Fruit fly (Drosophila melanogaster) ovary, adult (tissue): ENCODE measurements around the gene CG4281.
A peak's percentile ranks its signal among the peaks of the same experiment; 100 is the strongest.

ENCODE experiments used
- CG17801 ChIP-seq: fragments of 200-800 bp; optimal IDR thresholded peaks from 2 replicates; lab custom pipeline; 2019; ENCODE audit warnings: missing biosample characterization, mild to moderate bottlenecking, missing genetic modification characterization, moderate library complexity; ENCODE audit not compliant: partially characterized antibody

CG4281 gene

DNA sequence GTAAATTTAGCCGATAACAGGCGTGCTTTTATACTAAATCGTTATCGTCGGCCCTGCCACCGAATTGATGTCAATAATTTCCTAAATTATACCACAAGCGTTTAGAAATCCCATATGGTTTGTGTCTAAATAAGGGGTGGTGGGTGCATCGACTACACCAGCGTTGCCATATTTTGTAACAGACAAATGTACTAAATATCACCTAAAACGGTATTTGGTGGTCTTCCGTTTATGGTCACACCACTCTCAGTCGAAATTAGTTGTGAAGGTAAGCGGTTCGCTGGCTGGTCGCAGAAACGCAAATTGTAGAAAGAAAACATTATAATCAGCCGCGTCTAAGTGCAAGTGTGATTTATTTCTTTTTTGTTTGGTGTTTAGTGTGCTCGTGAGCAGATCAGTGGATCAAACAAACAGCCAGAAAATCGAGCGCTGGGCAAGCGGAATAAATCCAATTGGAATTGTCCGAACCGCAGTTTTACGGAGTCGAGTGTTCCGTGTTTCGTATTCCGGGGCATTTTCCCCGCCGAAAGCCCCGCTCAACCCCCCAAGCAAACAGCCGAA, 15.5 kb upstream of the CG4281 start, which contains the start of the genes CG16903 and Unc-76:
CG16903 (minus strand) TSS at position 39 of the 561 bp plus-strand sequence.
Unc-76 (plus strand) TSS at position 244 of the 561 bp plus-strand sequence.
- TF ChIP-seq CG17801 (GFP tag; lab: Kevin White, UChicago), result peak; percentile 88

DNA sequence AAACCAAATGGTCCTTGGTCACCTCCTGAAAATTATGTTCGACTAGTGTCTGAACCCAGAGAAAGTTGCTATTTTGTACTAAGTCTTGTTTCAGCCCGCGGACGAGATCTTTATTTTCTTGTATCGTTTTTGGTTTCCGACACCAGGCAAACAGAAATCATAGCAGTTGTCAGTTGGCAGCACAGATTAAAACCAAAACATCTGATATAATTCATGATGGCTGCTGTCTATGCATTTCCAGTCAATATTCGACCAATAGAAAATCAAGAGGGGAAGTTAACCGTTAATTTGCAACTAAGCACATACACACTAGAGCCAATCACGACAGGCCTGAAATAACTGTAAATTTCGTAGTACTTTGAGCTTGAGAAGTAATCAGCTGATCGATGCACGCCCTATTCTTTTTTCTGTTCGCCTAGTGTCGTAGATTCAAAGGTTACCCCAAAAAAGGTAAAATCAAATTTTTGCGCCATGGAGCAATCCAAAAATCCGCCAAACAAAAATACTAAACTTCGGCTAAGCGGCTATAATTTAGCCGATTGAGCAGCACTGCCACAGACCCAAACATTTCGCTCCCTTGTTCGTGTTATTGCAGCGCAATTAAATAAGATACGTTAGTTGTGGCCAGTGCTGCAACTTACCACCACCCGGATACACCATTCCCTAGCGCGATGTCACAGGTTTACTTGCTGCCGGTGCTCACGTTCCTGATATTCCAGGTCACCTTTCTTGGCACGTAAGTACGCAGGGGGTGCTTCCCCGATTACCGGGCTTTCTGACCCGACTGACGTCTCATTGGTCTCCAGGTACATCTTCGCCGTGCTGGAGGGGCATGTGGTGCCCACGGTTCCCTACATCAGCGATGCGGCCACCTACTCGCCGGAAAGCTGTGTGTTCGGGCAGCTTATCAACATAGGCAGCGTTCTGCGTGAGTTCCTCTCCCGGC, 11.7 kb upstream of the CG4281 start, which contains the start of gene CG4025:
CG4025 (plus strand) TSS at position 555 of the 946 bp plus-strand sequence.
- no peak for TF ChIP-seq CG17801 (GFP tag; lab: Kevin White, UChicago)

DNA sequence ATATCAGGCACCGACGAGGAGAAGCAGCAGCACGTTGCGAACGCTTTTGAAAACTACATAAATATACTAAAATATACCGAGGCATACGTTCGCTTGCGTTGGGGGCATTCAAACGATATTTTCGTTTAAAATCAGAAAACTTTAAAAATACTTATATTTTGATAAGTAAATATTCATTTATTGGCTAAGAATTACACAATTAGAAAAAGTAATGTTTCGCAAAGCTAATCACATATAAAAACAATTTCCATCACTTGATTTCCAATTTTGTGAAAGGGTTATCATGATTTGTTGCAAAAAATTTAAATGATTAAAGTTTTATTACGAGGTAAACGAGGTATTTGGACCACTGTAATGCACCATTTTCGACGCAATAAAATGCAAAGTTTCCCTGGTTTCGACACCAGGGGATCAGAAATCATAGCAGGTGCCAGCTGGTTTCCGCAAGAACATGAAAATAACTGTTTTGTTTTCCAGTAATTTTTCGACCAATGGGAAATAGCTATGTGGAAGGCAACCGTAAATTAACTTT, 11.0 kb upstream of the CG4281 start, which contains the start of gene CG4045:
CG4045 (minus strand) TSS at position 55 of the 532 bp plus-strand sequence.
- TF ChIP-seq CG17801 (GFP tag; lab: Kevin White, UChicago), result peak; percentile 77

DNA sequence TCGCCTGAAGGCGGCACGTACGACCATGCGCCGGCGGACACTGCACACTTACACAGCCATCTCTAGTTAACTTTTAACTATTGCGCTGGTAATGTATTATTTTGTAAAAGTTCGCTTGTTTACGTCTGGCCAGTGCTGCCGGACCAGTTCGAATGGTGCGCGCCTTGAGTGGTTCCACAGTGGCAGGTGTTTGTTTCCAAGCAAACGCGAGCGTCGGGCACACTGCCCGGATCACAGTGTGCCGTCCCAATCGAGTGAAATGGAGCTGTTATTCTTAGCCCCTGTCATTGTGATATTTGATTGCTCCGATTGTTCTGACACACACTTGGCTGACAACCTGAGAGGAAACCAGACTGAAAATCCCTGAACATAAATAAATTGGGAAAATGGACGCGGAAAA, 8.4 kb upstream of the CG4281 start, which contains the start of gene CG4199:
CG4199 (minus strand) TSS at position 159 of the 400 bp plus-strand sequence.
- peak; percentile 55 for TF ChIP-seq CG17801 (GFP tag; lab: Kevin White, UChicago)

DNA sequence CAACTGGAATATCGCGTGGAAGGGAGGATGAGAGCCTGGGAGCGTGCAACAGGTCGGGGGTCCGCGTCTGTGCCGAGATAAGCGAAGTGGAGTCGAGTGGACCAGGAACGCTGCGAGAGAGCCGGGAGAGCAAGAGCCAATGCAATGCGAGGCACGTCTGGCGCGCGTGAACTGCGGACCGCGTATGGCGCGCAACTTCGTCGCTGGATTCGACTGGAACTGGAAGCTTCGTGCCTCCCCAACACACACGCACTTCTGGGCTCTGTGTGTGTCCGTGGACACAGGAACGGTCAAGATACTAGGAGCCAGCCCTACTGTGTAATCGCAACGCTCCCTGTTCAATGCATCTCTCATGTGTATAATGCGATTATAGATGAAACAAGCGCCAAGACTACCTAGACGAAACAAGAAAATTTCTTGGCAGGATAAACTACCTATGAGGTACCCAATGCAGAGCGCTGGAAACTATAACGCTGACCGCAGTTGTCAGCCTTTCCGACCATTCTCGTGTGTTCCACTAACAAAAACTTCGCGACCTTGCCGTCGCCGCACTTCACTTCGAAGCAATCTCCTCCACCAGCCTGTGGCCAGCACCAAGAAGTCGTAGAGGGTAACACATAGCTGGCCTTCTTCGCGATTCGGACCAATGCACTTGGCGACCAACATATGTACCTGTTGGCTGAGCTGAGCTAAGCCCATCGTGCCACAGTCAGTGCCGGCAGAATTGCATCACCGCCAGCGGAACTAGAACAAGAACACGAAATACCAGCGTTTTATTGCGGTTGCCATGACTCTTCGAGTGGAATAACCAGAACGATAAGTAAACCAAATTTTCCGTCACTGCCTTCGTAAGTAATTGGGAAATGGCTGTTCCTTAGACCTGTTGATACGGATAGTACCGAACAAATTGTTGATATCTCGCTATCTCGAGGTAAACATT, 7.2 kb upstream of the CG4281 start, which contains the start of gene Rtca:
Rtca (plus strand) TSS at position 536 of the 940 bp plus-strand sequence.
- no peak for TF ChIP-seq CG17801 (GFP tag; lab: Kevin White, UChicago)

DNA sequence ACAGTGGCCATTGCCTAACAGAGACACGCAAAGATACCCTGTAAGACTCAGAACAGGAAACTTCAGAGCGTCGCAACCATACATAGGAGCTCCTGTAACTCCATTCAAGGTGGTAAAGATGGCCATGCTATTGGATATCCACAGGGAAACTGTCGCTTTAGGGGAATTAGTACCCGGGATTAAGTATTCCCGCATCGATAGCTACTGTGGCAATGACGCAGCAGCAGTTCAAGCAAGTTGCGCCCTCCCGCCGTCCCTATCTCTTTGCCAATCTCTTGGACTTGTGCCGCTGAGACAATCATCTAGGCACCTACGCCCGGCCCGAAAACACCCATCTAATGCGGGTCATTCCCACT, 5.7 kb upstream of the CG4281 start:
- peak; percentile 72 for TF ChIP-seq CG17801 (GFP tag; lab: Kevin White, UChicago)

DNA sequence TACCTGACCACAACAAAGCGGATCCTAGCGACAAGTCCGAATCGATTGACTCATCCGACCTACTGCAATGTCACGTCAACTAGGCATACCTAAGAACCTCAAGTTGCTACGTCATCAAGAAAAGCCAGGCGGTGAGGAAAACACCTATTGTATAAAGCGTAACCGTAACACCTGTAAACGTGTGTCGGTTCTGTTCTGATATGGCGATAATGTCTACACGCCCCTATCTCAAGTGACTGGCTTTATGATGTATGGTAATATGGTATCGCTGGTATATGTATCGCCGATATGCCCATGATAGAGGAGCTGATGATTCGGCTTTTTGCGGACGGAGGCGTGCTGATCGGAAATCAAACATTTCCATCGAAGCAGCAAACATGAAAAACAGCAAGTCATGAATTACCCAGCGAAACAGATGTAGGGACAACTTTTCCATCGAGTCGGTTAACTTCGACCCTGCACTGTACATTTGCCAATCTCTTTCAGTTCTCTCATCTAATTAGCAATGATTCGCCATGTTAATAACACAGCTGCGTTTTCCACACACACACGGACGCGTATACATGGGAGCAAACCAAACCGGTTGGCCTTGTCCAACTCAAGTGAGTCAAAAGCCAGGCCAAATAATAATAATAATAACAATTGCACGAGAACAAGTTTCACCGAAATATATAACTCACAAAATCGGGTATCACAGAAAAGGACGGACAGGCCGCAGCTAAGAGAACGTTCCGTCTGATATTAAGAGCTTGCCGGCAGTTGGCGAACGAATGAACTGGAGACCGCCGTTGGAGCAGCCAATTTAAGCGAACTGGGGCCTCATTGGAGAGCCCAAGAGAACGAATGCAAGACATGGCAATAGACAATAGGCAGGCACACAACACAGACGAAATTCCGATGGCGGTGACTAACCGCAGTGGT, 5.1 kb upstream of the CG4281 start:
- TF ChIP-seq CG17801 (GFP tag; lab: Kevin White, UChicago), result peak; percentile 22

DNA sequence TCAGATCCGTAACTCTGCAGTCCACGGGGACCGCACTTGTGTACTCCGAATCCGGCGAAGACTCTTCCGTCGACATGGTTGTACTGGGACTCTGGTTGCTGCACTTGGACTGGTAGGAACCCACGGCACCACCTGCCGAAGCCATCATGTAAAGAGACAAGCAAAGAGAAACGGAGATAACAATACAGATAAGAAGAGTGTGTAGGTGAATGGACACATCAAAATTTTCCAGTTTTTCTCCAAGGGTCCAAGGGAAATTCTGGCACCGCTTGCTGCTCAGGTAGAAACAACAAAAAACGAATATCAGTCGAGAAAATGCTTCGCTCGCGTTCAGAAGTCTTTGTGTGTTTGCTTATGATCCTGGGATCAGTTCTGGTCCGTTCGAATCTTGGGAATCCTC, 3.4 kb upstream of the CG4281 start, which contains the start of gene CG4194:
CG4194 (plus strand) TSS at position 301 of the 400 bp plus-strand sequence.
- no peak for TF ChIP-seq CG17801 (GFP tag; lab: Kevin White, UChicago)

DNA sequence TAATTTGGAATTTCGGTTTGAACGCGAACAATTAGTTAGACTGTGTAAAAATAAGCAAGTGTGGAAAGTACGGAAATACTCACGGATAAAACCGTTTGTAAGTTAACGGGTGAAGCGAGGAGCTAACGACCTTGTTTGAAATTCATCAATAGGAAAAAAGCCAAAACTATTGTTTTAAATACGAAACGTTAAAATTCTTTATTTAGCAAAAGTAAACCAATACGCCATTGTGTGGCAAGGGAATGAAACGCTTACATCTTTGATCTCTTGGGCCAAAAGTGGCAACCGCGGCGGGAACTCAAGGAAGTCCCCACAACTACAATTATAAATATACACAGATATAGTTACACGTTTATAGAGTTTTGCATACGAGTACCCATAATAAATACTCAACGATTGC, 1.3 kb upstream of the CG4281 start, which contains the start of gene CG14054:
CG14054 (minus strand) TSS at position 101 of the 400 bp plus-strand sequence.
- no peak for TF ChIP-seq CG17801 (GFP tag; lab: Kevin White, UChicago)

DNA sequence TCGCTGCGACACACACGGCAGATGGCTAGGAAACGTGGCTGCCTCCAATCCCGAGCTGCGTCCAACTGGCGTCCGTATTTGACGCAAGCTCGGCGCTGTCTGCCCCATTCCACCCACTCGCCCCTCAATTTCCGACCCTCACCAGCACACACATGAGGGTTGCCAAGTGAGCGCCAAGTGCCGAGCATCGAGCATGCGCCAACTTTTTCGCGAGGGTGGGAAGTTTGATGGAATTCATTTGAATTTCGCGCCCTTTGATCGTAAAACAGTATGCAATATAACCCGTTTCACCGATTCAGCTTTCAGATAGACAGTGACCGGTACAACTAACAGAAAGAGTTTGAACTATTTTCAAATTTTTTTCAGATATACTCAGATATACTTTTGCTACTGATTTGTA, 3.1 kb downstream of the CG4281 start, which contains the start of gene Sik2:
Sik2 (minus strand) TSS at position 67 of the 400 bp plus-strand sequence.
- no peak for TF ChIP-seq CG17801 (GFP tag; lab: Kevin White, UChicago)

DNA sequence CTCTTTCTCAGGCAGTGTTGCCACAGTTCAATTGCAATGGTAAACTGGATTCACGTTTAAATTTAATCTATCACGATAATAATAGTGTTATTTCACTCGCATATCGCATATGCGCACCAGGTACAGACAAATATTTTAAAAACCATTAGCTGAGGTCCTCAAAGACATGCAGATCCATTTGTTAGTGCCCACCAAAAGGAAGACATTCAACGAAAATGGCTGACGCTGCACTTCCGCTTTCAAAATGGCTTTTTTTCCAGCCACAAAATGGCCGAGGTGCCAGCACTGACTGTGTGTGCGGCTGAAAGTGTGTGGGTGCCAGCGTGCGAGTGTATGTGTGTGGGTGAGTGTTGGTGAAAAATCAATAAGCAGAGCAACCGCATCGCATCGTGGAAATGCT, 3.8 kb downstream of the CG4281 start:
- TF ChIP-seq CG17801 (GFP tag; lab: Kevin White, UChicago), result no peak

DNA sequence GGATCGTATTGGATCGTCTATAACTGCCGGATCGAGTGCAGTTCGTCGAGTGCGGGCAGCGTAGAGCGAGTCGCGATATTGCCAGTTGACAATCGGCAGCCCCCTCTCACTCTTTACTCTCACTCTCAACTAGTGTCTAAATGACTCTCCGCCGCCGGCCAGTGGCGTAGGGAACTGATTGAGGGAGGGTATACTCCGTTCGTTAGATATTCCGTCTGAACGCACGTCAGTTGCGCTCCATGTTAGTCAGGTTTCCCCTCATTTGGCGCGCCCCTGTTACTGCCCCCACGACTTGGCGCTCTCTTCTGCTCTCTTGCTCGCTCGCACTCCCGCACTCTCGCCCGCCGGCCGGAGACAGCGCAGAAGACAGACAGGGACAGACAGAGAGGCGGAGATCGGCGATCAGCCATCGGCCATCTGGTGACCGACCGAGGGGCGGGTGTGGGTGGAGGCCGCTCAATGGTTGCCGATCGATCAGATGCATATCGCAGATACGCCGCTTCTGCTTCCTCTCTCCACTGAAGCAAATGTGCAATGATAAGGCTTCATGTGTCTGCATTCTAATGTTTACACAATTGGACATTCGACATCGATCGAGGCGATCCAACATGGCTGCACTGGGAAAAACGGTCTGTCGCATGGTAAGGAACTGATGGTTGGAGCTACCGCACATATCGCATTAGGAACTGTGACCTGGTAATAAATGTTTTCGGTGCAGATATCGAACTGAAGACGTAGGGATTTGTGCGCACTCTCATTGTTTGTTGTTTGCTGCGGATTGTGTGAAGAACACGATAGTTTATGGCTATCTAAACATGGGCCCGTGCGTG, 14.7 kb downstream of the CG4281 start, which contains the start of gene moody:
moody (minus strand) TSS at position 51 of the 830 bp plus-strand sequence.
- TF ChIP-seq CG17801 (GFP tag; lab: Kevin White, UChicago), result peak; percentile 98
